Fruit fly (Drosophila melanogaster): ENCODE data around the gene CG7872.
A peak's percentile ranks its signal among the peaks of the same experiment; 100 is the strongest.

The CG7872 gene

dm6 chrX:15554256-15554678 lies 23.7 kb upstream of the CG7872 start, which contains the start of gene Ac13E (continued):
- TF ChIP-seq B-H1 (GFP tag; IDR thresholded peaks at IDR 0.05) = peak; percentile 70
- peak; percentile 90 for TF ChIP-seq HmgZ (tag; optimal IDR thresholded peaks at IDR 0.05)
- TF ChIP-seq cwo (GFP tag; optimal IDR thresholded peaks at IDR 0.05) = peak; percentile 85
- TF ChIP-seq sd (tag; optimal IDR thresholded peaks at IDR 0.05) = peak; percentile 69
- TF ChIP-seq psq (GFP tag; optimal IDR thresholded peaks at IDR 0.05) = peak; percentile 14
- TF ChIP-seq CG8478 (optimal IDR thresholded peaks at IDR 0.05) = no peak
- TF ChIP-seq pros (GFP tag; optimal IDR thresholded peaks at IDR 0.05) = peak; percentile 44
- peak; percentile 77 for TF ChIP-seq CG13624 (GFP tag; optimal IDR thresholded peaks at IDR 0.05)
- peak; percentile 92 for TF ChIP-seq CG11504 (tag; optimal IDR thresholded peaks at IDR 0.05)
- TF ChIP-seq Doc3 (GFP tag; IDR thresholded peaks at IDR 0.05; ENCODE audit: partially characterized antibody) = peak; percentile 41; the same call in 1 of the 3 replicates
- no peak; the same call in 2 of the 3 replicates for TF ChIP-seq CG6791 (GFP tag; IDR thresholded peaks at IDR 0.05; ENCODE audit: partially characterized antibody)
- TF ChIP-seq so (GFP tag; IDR thresholded peaks at IDR 0.05) = peak; percentile 92
- peak; percentile 74 for TF ChIP-seq CG4730 (GFP tag; IDR thresholded peaks at IDR 0.05)
- peak; percentile 85 for TF ChIP-seq ATbp (GFP tag; optimal IDR thresholded peaks at IDR 0.05)
- peak; percentile 79 for TF ChIP-seq CG12942 (GFP tag; optimal IDR thresholded peaks at IDR 0.05)
- peak; percentile 78 for TF ChIP-seq danr (GFP tag; IDR thresholded peaks at IDR 0.05)
- peak; percentile 83 for TF ChIP-seq Ssrp (tag; optimal IDR thresholded peaks at IDR 0.05)
- peak; percentile 88 for TF ChIP-seq CG6813 (GFP tag; optimal IDR thresholded peaks at IDR 0.05)
- TF ChIP-seq ara (GFP tag; IDR thresholded peaks at IDR 0.05) = peak; percentile 84
- TF ChIP-seq fd96Cb (tag; optimal IDR thresholded peaks at IDR 0.05) = peak; percentile 90
- TF ChIP-seq sens-2 (GFP tag; IDR thresholded peaks at IDR 0.05) = peak; percentile 80; the same call in 1 of the 2 replicates
- peak; percentile 70 for TF ChIP-seq CG31365 (tag; optimal IDR thresholded peaks at IDR 0.05)
- TF ChIP-seq CG4617 (GFP tag; optimal IDR thresholded peaks at IDR 0.05; ENCODE audit: borderline replicate concordance) = peak; percentile 49
- peak; percentile 93 for TF ChIP-seq CG30403 (GFP tag; optimal IDR thresholded peaks at IDR 0.05)
- peak; percentile 80 for TF ChIP-seq Atf-2 (GFP tag; optimal IDR thresholded peaks at IDR 0.05)
- TF ChIP-seq HLH4C (GFP tag; IDR thresholded peaks at IDR 0.05; ENCODE audit: partially characterized antibody) = peak; percentile 51; the same call in 2 of the 3 replicates
- TF ChIP-seq CG3065 (GFP tag; optimal IDR thresholded peaks at IDR 0.05) = peak; percentile 61
- TF ChIP-seq tx (GFP tag; optimal IDR thresholded peaks at IDR 0.05) = peak; percentile 75
- TF ChIP-seq CG9876 (GFP tag; optimal IDR thresholded peaks at IDR 0.05) = peak; percentile 28
- TF ChIP-seq Lim3 (GFP tag; IDR thresholded peaks at IDR 0.05) = peak; percentile 37; the same call in 1 of the 2 replicates
- TF ChIP-seq cato (GFP tag; optimal IDR thresholded peaks at IDR 0.05; ENCODE audit: borderline replicate concordance) = peak; percentile 56
- TF ChIP-seq Usf (GFP tag; optimal IDR thresholded peaks at IDR 0.05) = peak; percentile 86
- peak; percentile 58 for TF ChIP-seq Bgb (GFP tag; IDR thresholded peaks at IDR 0.05; ENCODE audit: partially characterized antibody)
- peak; percentile 84 for TF ChIP-seq CG12219 (GFP tag; optimal IDR thresholded peaks at IDR 0.05)
- TF ChIP-seq Aef1 (GFP tag; IDR thresholded peaks at IDR 0.05) = peak; percentile 74; the same call in 2 of the 3 replicates
- TF ChIP-seq Dip3 (GFP tag; optimal IDR thresholded peaks at IDR 0.05) = peak; percentile 80
- TF ChIP-seq BtbVII (GFP tag; optimal IDR thresholded peaks at IDR 0.05) = peak; percentile 84
- TF ChIP-seq CG9932 (GFP tag; IDR thresholded peaks at IDR 0.05) = peak; percentile 90
- peak; percentile 81 to 88 for TF ChIP-seq Pdp1 (GFP tag; optimal IDR thresholded peaks at IDR 0.05)
- peak; percentile 54 for TF ChIP-seq CG33213 (GFP tag; optimal IDR thresholded peaks at IDR 0.05)
- TF ChIP-seq dpn (GFP tag; optimal IDR thresholded peaks at IDR 0.05) = peak; percentile 80 to 91
- peak; percentile 86 for TF ChIP-seq CG14710 (tag; optimal IDR thresholded peaks at IDR 0.05)
- TF ChIP-seq zen2 (GFP tag; IDR thresholded peaks at IDR 0.05; ENCODE audit: partially characterized antibody) = no peak
- TF ChIP-seq fru (optimal IDR thresholded peaks at IDR 0.05) = no peak
- peak; percentile 75 for TF ChIP-seq CG7786 (GFP tag; optimal IDR thresholded peaks at IDR 0.05)
- peak; percentile 52 for TF ChIP-seq repo (GFP tag; optimal IDR thresholded peaks at IDR 0.05)
- TF ChIP-seq Dbx (GFP tag; IDR thresholded peaks at IDR 0.05) = peak; percentile 90
- peak; percentile 83 for TF ChIP-seq gro (GFP tag; optimal IDR thresholded peaks at IDR 0.05)
- peak; percentile 67 for TF ChIP-seq ssp (GFP tag; IDR thresholded peaks at IDR 0.05)
- peak; percentile 87 for TF ChIP-seq sug (tag; optimal IDR thresholded peaks at IDR 0.05)
- TF ChIP-seq mam (GFP tag; optimal IDR thresholded peaks at IDR 0.05) = peak; percentile 82

All from whole organism, embryonic.